Fruit fly (Drosophila melanogaster): ENCODE data around the gene CG6163.

DNA sequence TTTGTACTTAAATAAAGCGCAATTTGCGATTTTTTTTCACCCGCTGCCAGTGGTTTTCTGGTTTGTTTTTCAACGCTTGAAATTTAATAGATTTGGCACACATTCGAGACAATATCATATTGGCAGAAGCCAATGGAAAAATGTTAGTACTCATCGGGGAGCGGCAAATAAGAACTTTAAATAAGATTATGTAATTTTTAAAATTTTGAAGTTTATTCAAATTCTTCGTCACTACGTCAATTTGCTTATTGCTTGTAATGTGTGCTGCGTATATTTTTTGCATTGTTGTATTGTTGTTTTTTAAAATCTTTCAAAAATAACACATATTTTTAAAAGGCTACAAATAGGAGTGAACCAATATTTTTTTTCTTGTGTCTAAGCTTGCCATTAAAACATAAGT is 17.7 kb downstream of the CG6163 start:
- TF ChIP-seq psq (GFP tag; optimal IDR thresholded peaks at IDR 0.05) (no peak), usp (GFP tag; optimal IDR thresholded peaks at IDR 0.05) (no peak), CG9705 (GFP tag; optimal IDR thresholded peaks at IDR 0.05) (no peak)

Measured in whole organism, wandering third instar larva.